Worm (Caenorhabditis elegans) whole organism, young adult: ENCODE measurements around the gene Y105C5A.10.
A peak's percentile ranks its signal among the peaks of the same experiment; 100 is the strongest.

Experiments used
- B0261.1 ChIP-seq: sonication (generic microtip); optimal IDR thresholded peaks from 2 replicates; lab custom pipeline; 2016; ENCODE audit warnings: mild to moderate bottlenecking, missing genetic modification characterization, moderate library complexity, missing compliant biosample characterization
- D2030.7 ChIP-seq: fragments of 200-800 bp; sonication (Bioruptor generic); IDR thresholded peaks from 2 replicates; pipeline ENCODE4 v1.3.6; 2022; ENCODE audit warnings: missing genetic modification reagents, missing genetic modification characterization, missing compliant biosample characterization
- F33H1.4 ChIP-seq: fragments of 200-800 bp; sonication (Bioruptor generic); IDR thresholded peaks from 2 replicates; pipeline ENCODE4 v1.3.6; 2022; ENCODE audit warnings: missing genetic modification reagents, missing genetic modification characterization, missing compliant biosample characterization
- F37B4.10 ChIP-seq: fragments of 200-800 bp; sonication (Bioruptor generic); IDR thresholded peaks from 2 replicates; pipeline ENCODE4 v1.3.6; 2022; ENCODE audit warnings: missing genetic modification characterization, missing compliant biosample characterization
- K11D2.4 ChIP-seq: fragments of 200-800 bp; sonication (Bioruptor generic); IDR thresholded peaks from 2 replicates; pipeline ENCODE4 v1.3.6; 2022; ENCODE audit warnings: missing genetic modification reagents, missing genetic modification characterization, missing compliant biosample characterization
- Y53G8AR.9 ChIP-seq: fragments of 200-800 bp; sonication (Bioruptor generic); conservative IDR thresholded peaks from 2 replicates; pipeline ENCODE4 v1.3.6; 2022; ENCODE audit warnings: missing genetic modification reagents, missing genetic modification characterization, missing compliant biosample characterization
- Y56A3A.18 ChIP-seq: fragments of 200-800 bp; sonication (Bioruptor generic); IDR thresholded peaks from 2 replicates; pipeline ENCODE4 v1.3.6; 2022; ENCODE audit warnings: missing genetic modification reagents, missing genetic modification characterization, missing compliant biosample characterization
- ZK185.1 ChIP-seq: sonication (generic microtip); optimal IDR thresholded peaks from 2 replicates; lab custom pipeline; 2016; ENCODE audit warnings: mild to moderate bottlenecking, missing genetic modification characterization, missing compliant biosample characterization; ENCODE audit not compliant: poor library complexity, severe bottlenecking
- athp-1 ChIP-seq: sonication (generic microtip); optimal IDR thresholded peaks from 2 replicates; lab custom pipeline; 2017; ENCODE audit warnings: mild to moderate bottlenecking, missing genetic modification characterization, missing compliant biosample characterization
- attf-5 ChIP-seq: fragments of 200-800 bp; sonication (Bioruptor generic); optimal IDR thresholded peaks from 2 replicates; lab custom pipeline; 2018; ENCODE audit warnings: mild to moderate bottlenecking, missing genetic modification characterization, missing compliant biosample characterization
- attf-6 ChIP-seq: fragments of 200-800 bp; sonication (Bioruptor generic); IDR thresholded peaks from 2 replicates; pipeline ENCODE4 v1.3.6; 2022; ENCODE audit warnings: missing genetic modification reagents, missing genetic modification characterization, missing compliant biosample characterization
- cebp-1 ChIP-seq, 2 experiments: fragments of 200-800 bp in 1 of 2; sonication (Bioruptor generic) in 1 of 2; sonication (generic microtip) in 1 of 2; IDR thresholded peaks in 1 of 2; optimal IDR thresholded peaks in 1 of 2; 2 replicates each; pipeline versions ENCODE4 v1.3.6 to Lab custom; 2017 to 2022; ENCODE audit warnings: missing compliant biosample characterization in 2 of 2, missing genetic modification characterization in 2 of 2, mild to moderate bottlenecking in 1 of 2, missing genetic modification reagents in 1 of 2, moderate library complexity in 1 of 2
- ceh-100 ChIP-seq: fragments of 200-800 bp; sonication (Bioruptor generic); IDR thresholded peaks from 2 replicates; pipeline ENCODE4 v1.3.6; 2022; ENCODE audit warnings: missing genetic modification reagents, missing genetic modification characterization, missing compliant biosample characterization
- ceh-40 ChIP-seq: fragments of 200-800 bp; sonication (Bioruptor generic); IDR thresholded peaks from 2 replicates; pipeline ENCODE4 v1.3.6; 2022; ENCODE audit warnings: missing genetic modification characterization, missing compliant biosample characterization
- dox-1 ChIP-seq: fragments of 200-800 bp; sonication (Bioruptor generic); IDR thresholded peaks from 2 replicates; pipeline ENCODE4 v1.3.6; 2022; ENCODE audit warnings: missing genetic modification reagents, missing genetic modification characterization, missing compliant biosample characterization
- egl-18 ChIP-seq: fragments of 200-800 bp; sonication (Bioruptor generic); IDR thresholded peaks from 2 replicates; pipeline ENCODE4 v1.3.6; 2022; ENCODE audit warnings: missing genetic modification reagents, missing genetic modification characterization, missing compliant biosample characterization
- ekl-4 ChIP-seq: fragments of 200-800 bp; sonication (Bioruptor generic); IDR thresholded peaks from 2 replicates; pipeline ENCODE4 v1.3.6; 2022; ENCODE audit warnings: missing genetic modification reagents, missing genetic modification characterization, missing compliant biosample characterization
- ets-4 ChIP-seq: fragments of 200-800 bp; sonication (Bioruptor generic); optimal IDR thresholded peaks from 2 replicates; lab custom pipeline; 2018; ENCODE audit warnings: mild to moderate bottlenecking, missing genetic modification characterization, missing compliant biosample characterization
- gei-17 ChIP-seq: fragments of 200-800 bp; sonication (Bioruptor generic); optimal IDR thresholded peaks from 2 replicates; lab custom pipeline; 2018; ENCODE audit warnings: mild to moderate bottlenecking, missing genetic modification characterization, missing compliant biosample characterization
- hmg-1.2 ChIP-seq: fragments of 200-800 bp; sonication (Bioruptor generic); IDR thresholded peaks from 2 replicates; pipeline ENCODE4 v1.3.6; 2022; ENCODE audit warnings: missing genetic modification reagents, missing genetic modification characterization, missing compliant biosample characterization
- hsf-1 ChIP-seq: fragments of 200-800 bp; sonication (Bioruptor generic); IDR thresholded peaks from 2 replicates; pipeline ENCODE4 v1.3.6; 2022; ENCODE audit warnings: missing genetic modification reagents, missing genetic modification characterization, missing compliant biosample characterization
- lin-35 ChIP-seq, 3 experiments: fragments of 150-350 bp in 2 of 3; sonication (generic microtip) in 1 of 3; optimal IDR thresholded peaks; 2 replicates each; lab custom pipeline; 2014 to 2018; ENCODE audit warnings: missing biosample characterization in 3 of 3, missing genetic modification characterization in 3 of 3, missing genetic modification reagents in 3 of 3
- lir-1 ChIP-seq: fragments of 200-800 bp; sonication (Bioruptor generic); conservative IDR thresholded peaks from 2 replicates; pipeline ENCODE4 v1.3.6; 2022; ENCODE audit warnings: missing genetic modification reagents, missing genetic modification characterization, missing compliant biosample characterization
- lsl-1 ChIP-seq: fragments of 200-800 bp; sonication (Bioruptor generic); optimal IDR thresholded peaks from 2 replicates; lab custom pipeline; 2018; ENCODE audit warnings: mild to moderate bottlenecking, missing genetic modification characterization, moderate library complexity, missing compliant biosample characterization
- madf-10 ChIP-seq: sonication (generic microtip); optimal IDR thresholded peaks from 2 replicates; lab custom pipeline; 2016; ENCODE audit warnings: mild to moderate bottlenecking, missing genetic modification characterization, missing compliant biosample characterization
- madf-3 ChIP-seq: fragments of 200-800 bp; sonication (Bioruptor generic); IDR thresholded peaks from 2 replicates; pipeline ENCODE4 v1.3.6; 2022; ENCODE audit warnings: missing genetic modification reagents, missing genetic modification characterization, missing compliant biosample characterization
- madf-6 ChIP-seq: fragments of 200-800 bp; sonication (Bioruptor generic); IDR thresholded peaks from 2 replicates; pipeline ENCODE4 v1.3.6; 2022; ENCODE audit warnings: missing genetic modification reagents, missing genetic modification characterization, missing compliant biosample characterization
- mcd-1 ChIP-seq: fragments of 200-800 bp; sonication (Bioruptor generic); IDR thresholded peaks from 2 replicates; pipeline ENCODE4 v1.3.6; 2022; ENCODE audit warnings: missing genetic modification reagents, missing genetic modification characterization, missing compliant biosample characterization
- mel-28 ChIP-seq: sonication (generic microtip); optimal IDR thresholded peaks from 2 replicates; lab custom pipeline; 2016; ENCODE audit warnings: borderline replicate concordance, mild to moderate bottlenecking, missing genetic modification characterization, missing compliant biosample characterization
- mes-4 ChIP-seq: sonication (generic microtip); optimal IDR thresholded peaks from 2 replicates; lab custom pipeline; 2016; ENCODE audit warnings: missing genotype, missing genetic modification characterization, missing compliant biosample characterization
- nfyb-1 ChIP-seq: fragments of 200-800 bp; sonication (Bioruptor generic); IDR thresholded peaks from 2 replicates; pipeline ENCODE4 v1.3.6; 2022; ENCODE audit warnings: missing genetic modification reagents, missing genetic modification characterization, missing compliant biosample characterization
- pbrm-1 ChIP-seq: fragments of 200-800 bp; sonication (Bioruptor generic); IDR thresholded peaks from 2 replicates; pipeline ENCODE4 v1.3.6; 2022; ENCODE audit warnings: missing genetic modification reagents, missing genetic modification characterization, missing compliant biosample characterization
- rcor-1 ChIP-seq: fragments of 200-800 bp; sonication (Bioruptor generic); IDR thresholded peaks from 2 replicates; pipeline ENCODE4 v1.3.6; 2022; ENCODE audit warnings: missing genetic modification reagents, missing genetic modification characterization, missing compliant biosample characterization
- snpc-1.1 ChIP-seq: sonication (generic microtip); optimal IDR thresholded peaks from 2 replicates; lab custom pipeline; 2017; ENCODE audit warnings: missing genetic modification characterization, mild to moderate bottlenecking, missing compliant biosample characterization, antibody characterized with exemption, moderate library complexity, missing genotype, missing genetic modification reagents; ENCODE audit not compliant: insufficient read depth
- snpc-1.3 ChIP-seq: sonication (generic microtip); optimal IDR thresholded peaks from 2 replicates; lab custom pipeline; 2017; ENCODE audit warnings: missing genetic modification characterization, mild to moderate bottlenecking, missing compliant biosample characterization, antibody characterized with exemption, moderate library complexity, missing genotype, missing genetic modification reagents; ENCODE audit not compliant: insufficient read depth
- snpc-3.4 ChIP-seq: sonication (generic microtip); optimal IDR thresholded peaks from 2 replicates; lab custom pipeline; 2017; ENCODE audit warnings: missing genetic modification characterization, mild to moderate bottlenecking, missing compliant biosample characterization, antibody characterized with exemption, moderate library complexity, missing genotype, missing genetic modification reagents
- snpc-4 ChIP-seq, 5 experiments: fragments of 150-350 bp in 1 of 5; sonication (generic microtip) in 4 of 5; optimal IDR thresholded peaks; 2 replicates each; lab custom pipeline; 2014 to 2018; ENCODE audit warnings: missing genetic modification characterization in 5 of 5, missing biosample characterization in 3 of 5, antibody characterized with exemption in 2 of 5, mild to moderate bottlenecking in 2 of 5, missing compliant biosample characterization in 2 of 5, missing genotype in 2 of 5, moderate library complexity in 2 of 5, missing genetic modification reagents in 1 of 5
- tbp1 ChIP-seq: fragments of 200-800 bp; sonication (Bioruptor generic); optimal IDR thresholded peaks from 2 replicates; lab custom pipeline; 2018; ENCODE audit warnings: mild to moderate bottlenecking, missing genetic modification characterization, missing compliant biosample characterization
- ztf-18 ChIP-seq: sonication (generic microtip); optimal IDR thresholded peaks from 2 replicates; lab custom pipeline; 2016; ENCODE audit warnings: missing genotype, mild to moderate bottlenecking, missing genetic modification characterization, missing compliant biosample characterization

Y105C5A.10 gene

ce11 chrIV:15646418-15647220 lies 11.1 kb downstream of the Y105C5A.10 start, which contains the start of the genes Y105C5A.1268 and Y105C5A.1272 (continued):
- TF ChIP-seq nfyb-1 (GFP tag; lab: Robert Waterston, UW) (peak; percentile 96), ceh-100 (GFP tag; lab: Robert Waterston, UW) (peak; percentile 58; the same call in 1 of the 2 replicates), madf-10 (tag; lab: Kevin White, UChicago) (peak; percentile 54), attf-5 (GFP tag; lab: Kevin White, UChicago) (peak; percentile 99), K11D2.4 (GFP tag; lab: Robert Waterston, UW) (peak; percentile 79), athp-1 (tag; lab: Kevin White, UChicago) (peak; percentile 83), cebp-1 (GFP tag; IDR thresholded peaks at IDR 0.05; lab: Robert Waterston, UW) (peak; percentile 99), cebp-1 (tag; optimal IDR thresholded peaks at IDR 0.05; lab: Kevin White, UChicago) (peak; percentile 99), egl-18 (GFP tag; lab: Robert Waterston, UW) (peak; percentile 81; the same call in 1 of the 2 replicates), hmg-1.2 (peak; percentile 99), lir-1 (GFP tag; lab: Robert Waterston, UW) (peak; percentile 56; the same call in 1 of the 2 replicates), gei-17 (peak; percentile 65), ets-4 (GFP tag; lab: Kevin White, UChicago) (peak; percentile 18), tbp1 (peak; percentile 47), F37B4.10 (GFP tag; lab: Robert Waterston, UW) (0 out of 2 replicates have a peak, but pooled peaks have one; percentile 34), ZK185.1 (tag; lab: Kevin White, UChicago) (peak; percentile 84), ztf-18 (tag; lab: Kevin White, UChicago) (peak; percentile 75), Y56A3A.18 (GFP tag; lab: Robert Waterston, UW) (peak; percentile 83; the same call in 1 of the 2 replicates), mel-28 (peak; percentile 62)

- TF ChIP-seq F33H1.4 (GFP tag; lab: Robert Waterston, UW), result no peak
- no peak for TF ChIP-seq madf-6
- no peak for TF ChIP-seq lin-35 (GFP tag; optimal IDR thresholded peaks at IDR 0.05; lab: Kevin White, UChicago)
- no peak for TF ChIP-seq mes-4
- TF ChIP-seq hmg-1.2, result peak; percentile 76; the same call in 1 of the 2 replicates
- TF ChIP-seq ceh-40 (GFP tag; lab: Robert Waterston, UW), result no peak
- no peak for TF ChIP-seq B0261.1 (tag; lab: Kevin White, UChicago)
- no peak for TF ChIP-seq dox-1 (GFP tag; lab: Robert Waterston, UW)
- TF ChIP-seq mel-28, result no peak
Observed at ce11 chrIV:15648245-15648644, 12.7 kb downstream of the Y105C5A.10 start.

- peak; percentile 100 for TF ChIP-seq attf-6 (GFP tag; lab: Robert Waterston, UW)
- peak; percentile 49 for TF ChIP-seq tbp1
- peak; percentile 83 for TF ChIP-seq hsf-1 (GFP tag; lab: Robert Waterston, UW)
- TF ChIP-seq madf-3 (GFP tag; lab: Robert Waterston, UW), result 0 out of 2 replicates have a peak, but pooled peaks have one; percentile 53
- peak; percentile 46; the same call in 1 of the 2 replicates for TF ChIP-seq mcd-1 (GFP tag; lab: Robert Waterston, UW)
- peak; percentile 6 for TF ChIP-seq lsl-1 (GFP tag; lab: Kevin White, UChicago)
- TF ChIP-seq snpc-3.4, result peak; percentile 9
- TF ChIP-seq Y53G8AR.9 (GFP tag; lab: Robert Waterston, UW), result 0 out of 2 replicates have a peak, but pooled peaks have one; percentile 34
- TF ChIP-seq pbrm-1 (GFP tag; lab: Robert Waterston, UW), result peak; percentile 92
- peak; percentile 61 for TF ChIP-seq snpc-1.3
- peak; percentile 62 for TF ChIP-seq madf-6
- peak; percentile 92 for TF ChIP-seq snpc-4 (GFP tag; optimal IDR thresholded peaks at IDR 0.05; lab: Kevin White, UChicago)
- peak; percentile 89 to 98 (median 93) for TF ChIP-seq snpc-4 (tag; optimal IDR thresholded peaks at IDR 0.05; lab: Kevin White, UChicago)
- peak; percentile 83 for TF ChIP-seq snpc-1.1 (tag; lab: Kevin White, UChicago)
- peak; percentile 64 for TF ChIP-seq hmg-1.2
- TF ChIP-seq D2030.7, result peak; percentile 71
- TF ChIP-seq rcor-1 (GFP tag; lab: Robert Waterston, UW), result peak; percentile 82
- TF ChIP-seq ekl-4 (GFP tag; lab: Robert Waterston, UW), result peak; percentile 16; the same call in 1 of the 2 replicates
- peak; percentile 27 for TF ChIP-seq ztf-18 (tag; lab: Kevin White, UChicago)
- TF ChIP-seq ceh-100 (GFP tag; lab: Robert Waterston, UW), result peak; percentile 31; the same call in 1 of the 2 replicates
Observed at ce11 chrIV:15649227-15649626, 13.7 kb downstream of the Y105C5A.10 start.
